Worm (Caenorhabditis elegans) whole organism, mixed stage, embryonic: ENCODE results near the gene oig-1.

Source experiments
- blmp-1 ChIP-seq: fragments of 150-350 bp; optimal IDR thresholded peaks from 2 replicates; lab custom pipeline; 2014; ENCODE audit warnings: missing biosample characterization, missing genetic modification characterization
- cnd-1 ChIP-seq: fragments of 200-800 bp; sonication (Bioruptor generic); optimal IDR thresholded peaks from 2 replicates; lab custom pipeline; 2018; ENCODE audit warnings: mild to moderate bottlenecking, missing genetic modification characterization, missing compliant biosample characterization
- elt-3 ChIP-seq: fragments of 150-350 bp; optimal IDR thresholded peaks from 2 replicates; lab custom pipeline; 2014; ENCODE audit warnings: missing biosample characterization, missing genetic modification characterization
- lin-13 ChIP-seq: fragments of 150-350 bp; optimal IDR thresholded peaks from 2 replicates; lab custom pipeline; 2014; ENCODE audit warnings: missing biosample characterization, missing genetic modification characterization
- lsy-2 ChIP-seq: fragments of 150-350 bp; optimal IDR thresholded peaks from 2 replicates; lab custom pipeline; 2014; ENCODE audit warnings: missing biosample characterization, missing genetic modification characterization
- nhr-237 ChIP-seq: fragments of 150-350 bp; optimal IDR thresholded peaks from 2 replicates; lab custom pipeline; 2014; ENCODE audit warnings: missing biosample characterization, missing genetic modification characterization
- pha-4 ChIP-seq: fragments of 150-350 bp; optimal IDR thresholded peaks from 2 replicates; lab custom pipeline; 2018; ENCODE audit warnings: missing biosample characterization, missing genetic modification reagents, missing genetic modification characterization
- unc-39 ChIP-seq: fragments of 150-350 bp; optimal IDR thresholded peaks from 2 replicates; lab custom pipeline; 2014; ENCODE audit warnings: missing biosample characterization, missing genetic modification characterization
- unc-62 ChIP-seq: fragments of 150-350 bp; optimal IDR thresholded peaks from 2 replicates; lab custom pipeline; 2014; ENCODE audit warnings: missing biosample characterization, missing genetic modification reagents, missing genetic modification characterization
- ztf-11 ChIP-seq: fragments of 150-350 bp; optimal IDR thresholded peaks from 2 replicates; lab custom pipeline; 2014; ENCODE audit warnings: missing biosample characterization, missing genetic modification characterization

DNA sequence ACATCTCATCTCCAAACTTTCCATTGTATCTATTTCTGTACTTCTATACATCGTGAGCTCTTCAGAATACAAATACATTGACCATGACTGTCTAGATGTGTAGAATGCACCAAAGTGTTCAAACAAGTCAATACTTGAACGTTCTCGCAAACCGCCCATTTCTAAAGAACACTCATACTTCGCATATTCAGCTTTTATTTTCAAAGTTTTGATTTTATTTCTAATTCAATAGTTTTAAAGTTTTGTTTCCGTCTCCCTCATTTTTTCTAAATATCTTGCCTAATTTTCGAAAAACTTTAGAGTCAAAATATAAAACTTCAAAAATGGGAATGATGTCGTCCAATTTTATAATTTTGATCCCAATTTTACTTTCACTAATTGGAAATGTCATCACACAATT is 2.4 kb upstream of the oig-1 start, which contains the start of gene pqn-10:
- no peak for TF ChIP-seq lin-13
- TF ChIP-seq blmp-1 (tag; lab: Kevin White, UChicago) = no peak
- no peak for TF ChIP-seq unc-62 (GFP tag; lab: Kevin White, UChicago)
- TF ChIP-seq cnd-1 (tag; lab: Kevin White, UChicago) = no peak
- TF ChIP-seq lsy-2 (tag; lab: Kevin White, UChicago) = no peak
- no peak for TF ChIP-seq nhr-237 (tag; lab: Kevin White, UChicago)
- TF ChIP-seq pha-4 (tag; lab: Kevin White, UChicago) = no peak
- no peak for TF ChIP-seq elt-3 (tag; lab: Kevin White, UChicago)
- TF ChIP-seq unc-39 (tag; lab: Kevin White, UChicago) = no peak
- TF ChIP-seq ztf-11 = no peak
